Fruit fly (Drosophila melanogaster): ENCODE results near the gene Gr66a.

The Gr66a gene

dm6 chr3L:8320105-8320813, 13.5 kb upstream of the Gr66a start, which contains the start of gene CG13670 (continued):
- TF ChIP-seq Hr38 (GFP tag; optimal IDR thresholded peaks at IDR 0.05), result no peak
- TF ChIP-seq Ets21C (GFP tag; optimal IDR thresholded peaks at IDR 0.05), result no peak
- TF ChIP-seq vri (GFP tag; optimal IDR thresholded peaks at IDR 0.05), result no peak
- peak; percentile 14 for TF ChIP-seq CG6792 (GFP tag; optimal IDR thresholded peaks at IDR 0.05)
- no peak for TF ChIP-seq fd85E (GFP tag; optimal IDR thresholded peaks at IDR 0.05)
- no peak for TF ChIP-seq topi (GFP tag; optimal IDR thresholded peaks at IDR 0.05)
- peak; percentile 57 for TF ChIP-seq CG15336 (GFP tag; IDR thresholded peaks at IDR 0.05)
- TF ChIP-seq salr (GFP tag; optimal IDR thresholded peaks at IDR 0.05), result no peak
- TF ChIP-seq fd59A (GFP tag; optimal IDR thresholded peaks at IDR 0.05), result no peak
- peak; percentile 40 for TF ChIP-seq CG11762 (GFP tag; optimal IDR thresholded peaks at IDR 0.05; ENCODE audit: insufficient read depth)
- peak; percentile 29 for TF ChIP-seq achi (GFP tag; optimal IDR thresholded peaks at IDR 0.05)
- TF ChIP-seq Eip93F (GFP tag; optimal IDR thresholded peaks at IDR 0.05), result no peak
- peak; percentile 34 for TF ChIP-seq CG7368 (GFP tag; optimal IDR thresholded peaks at IDR 0.05)
- TF ChIP-seq CG10631 (GFP tag; optimal IDR thresholded peaks at IDR 0.05), result no peak
- TF ChIP-seq CG8319 (GFP tag; optimal IDR thresholded peaks at IDR 0.05), result no peak
- TF ChIP-seq CG11294 (GFP tag; IDR thresholded peaks at IDR 0.05), result no peak
- TF ChIP-seq CG6276 (GFP tag; optimal IDR thresholded peaks at IDR 0.05), result peak; percentile 46
- no peak for TF ChIP-seq fkh (GFP tag; optimal IDR thresholded peaks at IDR 0.05)
- TF ChIP-seq Blimp-1 (GFP tag; optimal IDR thresholded peaks at IDR 0.05), result no peak
- TF ChIP-seq CG4318 (GFP tag; optimal IDR thresholded peaks at IDR 0.05), result no peak
- no peak for TF ChIP-seq CG8632 (GFP tag; optimal IDR thresholded peaks at IDR 0.05)
- TF ChIP-seq svp (GFP tag), result peak; percentile 64

DNA sequence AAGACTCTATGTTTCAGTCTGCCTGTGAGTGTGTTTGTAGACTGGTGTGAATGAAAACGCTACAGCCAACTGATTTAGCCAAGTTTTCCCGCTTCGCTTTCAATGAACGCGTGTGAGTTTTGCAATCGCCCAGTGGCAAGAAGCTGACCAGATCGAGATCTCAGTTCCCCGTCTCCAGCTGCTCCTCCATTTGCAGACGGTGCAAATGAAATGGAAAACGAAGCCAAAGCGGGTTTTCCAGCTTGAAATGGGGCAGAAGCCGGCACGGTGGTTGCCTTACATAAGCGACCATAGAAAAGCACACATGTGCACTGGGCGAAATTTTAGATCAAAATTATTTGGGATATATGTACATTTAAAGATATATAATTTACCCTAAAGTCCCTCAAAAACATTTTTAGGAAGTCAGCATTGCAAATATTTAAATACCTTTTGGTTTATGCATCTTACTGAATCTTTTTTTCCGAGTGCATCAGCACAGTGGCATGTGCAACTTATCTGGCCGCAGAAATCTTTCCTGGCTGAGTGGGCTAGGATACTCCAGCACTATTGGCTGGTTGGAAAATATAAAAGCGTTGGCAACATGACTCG, 12.2 kb upstream of the Gr66a start, which contains the start of gene CG43059:
Gene CG43059 (minus strand): TSS at position 51 of the 591 bp plus-strand sequence.
- TF ChIP-seq fd85E (GFP tag; optimal IDR thresholded peaks at IDR 0.05), result no peak
- peak; percentile 54 for TF ChIP-seq dac (GFP tag; optimal IDR thresholded peaks at IDR 0.05)
- TF ChIP-seq net (GFP tag; optimal IDR thresholded peaks at IDR 0.05), result peak; percentile 45
- no peak for TF ChIP-seq CG11902 (GFP tag; optimal IDR thresholded peaks at IDR 0.05)
- peak; percentile 71 for TF ChIP-seq Lpt (GFP tag; optimal IDR thresholded peaks at IDR 0.05)
- TF ChIP-seq CG6854 (GFP tag; optimal IDR thresholded peaks at IDR 0.05), result no peak
- peak; percentile 11 for TF ChIP-seq CG16779 (tag; optimal IDR thresholded peaks at IDR 0.05)
- TF ChIP-seq pdm3 (GFP tag; optimal IDR thresholded peaks at IDR 0.05), result peak; percentile 52
- TF ChIP-seq Gug (GFP tag; IDR thresholded peaks at IDR 0.05), result peak; percentile 78
- TF ChIP-seq CG10669 (GFP tag; optimal IDR thresholded peaks at IDR 0.05), result no peak
- TF ChIP-seq CG32006 (GFP tag; optimal IDR thresholded peaks at IDR 0.05), result peak; percentile 88
- TF ChIP-seq CG8319 (GFP tag; optimal IDR thresholded peaks at IDR 0.05), result no peak
- peak; percentile 92 for TF ChIP-seq CG8119 (GFP tag; IDR thresholded peaks at IDR 0.05)
- TF ChIP-seq Eip78C (GFP tag), result peak; percentile 68
- peak; percentile 91 for TF ChIP-seq CG6276 (GFP tag; optimal IDR thresholded peaks at IDR 0.05)
- TF ChIP-seq CG3032 (tag; optimal IDR thresholded peaks at IDR 0.05), result no peak
- TF ChIP-seq CG3919 (GFP tag; optimal IDR thresholded peaks at IDR 0.05), result peak; percentile 36
- no peak for TF ChIP-seq vri (GFP tag; optimal IDR thresholded peaks at IDR 0.05)
- TF ChIP-seq dsx (GFP tag; optimal IDR thresholded peaks at IDR 0.05; ENCODE audit: poor library complexity, severe bottlenecking), result no peak
- peak; percentile 30 for TF ChIP-seq svp (GFP tag)
- peak; percentile 52 for TF ChIP-seq CG10631 (GFP tag; optimal IDR thresholded peaks at IDR 0.05)
- peak; percentile 38 for TF ChIP-seq acj6 (GFP tag; optimal IDR thresholded peaks at IDR 0.05)
- no peak for TF ChIP-seq topi (GFP tag; optimal IDR thresholded peaks at IDR 0.05)
- TF ChIP-seq CG4318 (GFP tag; optimal IDR thresholded peaks at IDR 0.05), result peak; percentile 65
- TF ChIP-seq achi (GFP tag; optimal IDR thresholded peaks at IDR 0.05), result peak; percentile 64
- no peak for TF ChIP-seq Ets96B (tag; optimal IDR thresholded peaks at IDR 0.05)
- TF ChIP-seq Eip75B (GFP tag; optimal IDR thresholded peaks at IDR 0.05), result peak; percentile 32
- peak; percentile 27 for TF ChIP-seq Sox14 (GFP tag; optimal IDR thresholded peaks at IDR 0.05)
- peak; percentile 82 for TF ChIP-seq Hr4 (GFP tag; optimal IDR thresholded peaks at IDR 0.05)
- peak; percentile 93 for TF ChIP-seq eg (GFP tag; IDR thresholded peaks at IDR 0.05)
- TF ChIP-seq Sox15 (GFP tag; optimal IDR thresholded peaks at IDR 0.05), result no peak
- TF ChIP-seq OdsH (GFP tag; optimal IDR thresholded peaks at IDR 0.05), result peak; percentile 50
- TF ChIP-seq CG11294 (GFP tag; IDR thresholded peaks at IDR 0.05), result peak; percentile 78
- no peak for TF ChIP-seq CG11762 (GFP tag; optimal IDR thresholded peaks at IDR 0.05; ENCODE audit: insufficient read depth)
- TF ChIP-seq Eip93F (GFP tag; optimal IDR thresholded peaks at IDR 0.05), result no peak
- peak in 1 of 2 experiments; percentile 34 for TF ChIP-seq salr (GFP tag; optimal IDR thresholded peaks at IDR 0.05)
- peak; percentile 87 for TF ChIP-seq CG6163 (GFP tag; IDR thresholded peaks at IDR 0.05)
- TF ChIP-seq CG15336 (GFP tag; IDR thresholded peaks at IDR 0.05), result peak; percentile 94
- no peak for TF ChIP-seq spab (GFP tag; optimal IDR thresholded peaks at IDR 0.05)

Measured in whole organism, prepupa.